Worm (Caenorhabditis elegans): ENCODE measurements around the gene Y38H6A.3.
"Not testable (repeated sequence)": the region's sequence is repeated elsewhere in the genome, so short reads cannot be mapped to it uniquely, and the experiment has no call there.

Gene Y38H6A.3

DNA sequence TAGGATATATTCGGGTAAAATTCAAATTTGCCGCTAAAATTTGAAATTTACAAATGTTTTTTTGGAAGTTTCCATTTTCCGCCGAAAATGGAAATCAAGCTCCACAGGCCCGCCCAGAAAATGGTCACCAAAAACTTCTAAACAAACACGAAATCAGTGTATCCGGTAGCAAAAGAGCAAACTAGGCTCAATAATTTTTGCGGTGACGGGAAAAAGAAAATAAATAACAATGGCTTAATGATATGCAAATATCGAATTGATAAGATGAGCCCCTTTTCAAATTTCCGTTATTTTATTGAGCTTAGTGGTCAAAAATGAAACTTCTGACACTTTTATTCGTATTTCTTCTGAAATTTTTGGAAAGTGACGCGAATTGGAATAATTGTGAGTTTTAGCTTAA, at the start of gene Y38H6A.3:
TSS of gene Y38H6A.3 (plus strand) at position 301 of the 400 bp plus-strand sequence.
- TF ChIP-seq aha-1 (tag) (peak; percentile 47), nhr-76 (tag; optimal IDR thresholded peaks at IDR 0.05) (no peak), madf-5 (GFP tag; IDR thresholded peaks at IDR 0.05) (no peak), fos-1 (tag; optimal IDR thresholded peaks at IDR 0.05) (no peak), arid-1 (GFP tag; conservative IDR thresholded peaks at IDR 0.05) (no peak)

DNA sequence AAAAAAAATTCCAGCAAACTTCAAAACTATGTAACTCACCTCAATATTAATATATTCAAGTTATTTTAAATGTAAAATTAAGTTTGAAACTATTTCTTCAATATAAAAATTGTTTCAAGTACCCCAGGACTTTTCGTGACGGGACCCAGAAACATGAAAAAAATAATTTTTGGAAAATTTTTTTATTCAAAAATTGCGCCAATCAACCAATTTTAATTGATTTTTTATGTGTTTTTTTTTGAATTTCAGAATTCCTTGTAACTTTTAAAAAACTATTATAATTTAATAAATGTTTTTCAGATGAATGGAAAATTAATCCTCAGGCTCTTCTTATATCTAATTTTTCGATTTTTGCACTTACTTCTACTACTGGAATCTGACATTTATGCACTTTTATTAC, 47.3 kb upstream of the Y38H6A.3 start, which contains the start of gene ZC15.5:
TSS of gene ZC15.5 (plus strand) at position 301 of the 400 bp plus-strand sequence.
- TF ChIP-seq duxl-1 (tag; optimal IDR thresholded peaks at IDR 0.05; ENCODE audit: poor library complexity), result no peak
- no peak for TF ChIP-seq lin-13 (GFP tag; optimal IDR thresholded peaks at IDR 0.05)
- TF ChIP-seq daf-19 (GFP tag; conservative IDR thresholded peaks at IDR 0.05), result no peak
- no peak for TF ChIP-seq nhr-77 (tag; optimal IDR thresholded peaks at IDR 0.05)
- TF ChIP-seq Y48G9A.11 (GFP tag; IDR thresholded peaks at IDR 0.05), result no peak
- TF ChIP-seq rbr-2 (tag; optimal IDR thresholded peaks at IDR 0.05), result no peak
- TF ChIP-seq jun-1 (tag; optimal IDR thresholded peaks at IDR 0.05), result no peak
- TF ChIP-seq ces-1 (GFP tag; optimal IDR thresholded peaks at IDR 0.05), result no peak

DNA sequence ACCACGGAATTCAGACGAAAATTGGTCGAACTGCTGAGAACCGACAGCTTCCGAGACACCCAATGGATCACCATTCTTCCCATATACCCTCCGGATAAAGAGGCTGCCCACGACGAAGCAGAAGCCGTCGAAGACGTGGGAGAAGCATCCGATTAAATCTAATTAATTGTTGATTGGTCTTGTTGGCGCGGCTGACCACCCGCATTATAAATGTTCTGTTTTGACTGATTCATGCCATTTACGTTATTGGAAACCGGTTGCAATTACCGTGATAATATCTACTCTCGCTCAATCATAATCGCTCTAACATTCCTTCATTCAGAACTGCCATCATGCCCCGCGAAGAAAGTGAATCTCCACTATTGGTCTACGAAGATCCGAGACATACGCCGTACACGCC, 41.7 kb upstream of the Y38H6A.3 start, which contains the start of gene ZC15.3:
TSS of gene ZC15.3 (plus strand) at position 301 of the 400 bp plus-strand sequence.
- TF ChIP-seq nhr-76 (tag; optimal IDR thresholded peaks at IDR 0.05); F26F4.8 (GFP tag; conservative IDR thresholded peaks at IDR 0.05); nhr-111 (GFP tag; optimal IDR thresholded peaks at IDR 0.05): not testable (repeated sequence)

ce11 chrV:20305803-20306202, 39.2 kb upstream of the Y38H6A.3 start, which contains the start of gene ZC15.1:
TSS of gene ZC15.1 (plus strand) at chrV:20306103.
- no peak for TF ChIP-seq duxl-1 (tag; optimal IDR thresholded peaks at IDR 0.05; ENCODE audit: poor library complexity)
- no peak for TF ChIP-seq nhr-28 (tag; optimal IDR thresholded peaks at IDR 0.05)
- no peak for TF ChIP-seq F49E8.2 (tag; optimal IDR thresholded peaks at IDR 0.05; ENCODE audit: borderline replicate concordance)
- no peak for TF ChIP-seq lin-15B (tag; optimal IDR thresholded peaks at IDR 0.05)

DNA sequence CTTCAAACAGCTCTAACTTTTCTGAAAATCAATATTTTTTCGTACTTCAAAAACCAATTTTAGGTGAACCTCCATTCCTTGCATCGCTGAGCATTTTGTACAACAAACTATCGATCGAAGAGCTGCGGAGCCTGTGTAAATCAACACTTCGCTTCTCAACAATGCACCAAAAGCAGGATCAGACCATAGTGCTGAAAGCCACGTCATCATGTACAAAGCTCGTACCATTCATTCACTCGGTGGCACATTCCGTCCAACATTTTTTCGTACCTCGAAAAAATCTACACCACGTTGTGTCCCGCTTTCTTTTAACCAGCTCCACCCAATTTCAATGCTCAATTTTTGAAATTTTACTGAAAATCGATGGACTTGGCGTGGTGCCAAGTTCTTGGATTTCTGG, 34.4 kb upstream of the Y38H6A.3 start, which contains the start of gene ZC15.10:
TSS of gene ZC15.10 (plus strand) at position 162 of the 400 bp plus-strand sequence.
- TF ChIP-seq set-16 (GFP tag; IDR thresholded peaks at IDR 0.05) (no peak), unc-62 (GFP tag; optimal IDR thresholded peaks at IDR 0.05 in 1 of 2) (peak in 1 of 2 experiments; percentile 67), unc-62 (tag; optimal IDR thresholded peaks at IDR 0.05) (no peak), F44E2.7 (GFP tag; IDR thresholded peaks at IDR 0.05) (0 out of 2 replicates have a peak, but pooled peaks have one; percentile 53)

DNA sequence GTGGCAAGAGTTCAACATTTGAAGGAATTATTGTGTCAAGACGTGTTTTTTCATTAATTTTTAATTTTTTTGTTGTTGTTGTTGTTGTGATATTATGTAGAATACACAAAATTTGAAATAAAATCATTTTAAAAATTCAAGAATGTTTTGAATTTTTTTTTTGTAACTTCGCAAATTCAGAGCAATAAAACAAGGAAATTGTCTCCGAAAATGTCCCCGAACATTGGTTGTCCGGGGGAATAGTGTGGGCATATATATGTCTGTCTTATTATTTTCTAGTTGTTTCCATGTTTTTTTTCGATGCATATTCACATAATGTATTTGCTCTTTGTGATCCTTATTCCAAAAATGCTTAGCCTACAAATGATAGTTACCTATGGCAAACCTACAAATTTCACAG, 33.5 kb upstream of the Y38H6A.3 start, which contains the start of gene clec-262:
TSS of gene clec-262 (plus strand) at position 301 of the 400 bp plus-strand sequence.
- TF ChIP-seq ceh-62 (tag; optimal IDR thresholded peaks at IDR 0.05) (no peak), mxl-2 (GFP tag; conservative IDR thresholded peaks at IDR 0.05) (no peak), nhr-76 (tag; optimal IDR thresholded peaks at IDR 0.05) (no peak), unc-130 (GFP tag; optimal IDR thresholded peaks at IDR 0.05) (no peak), F10B5.3 (tag; optimal IDR thresholded peaks at IDR 0.05) (no peak), dmd-6 (GFP tag; IDR thresholded peaks at IDR 0.05) (no peak)

DNA sequence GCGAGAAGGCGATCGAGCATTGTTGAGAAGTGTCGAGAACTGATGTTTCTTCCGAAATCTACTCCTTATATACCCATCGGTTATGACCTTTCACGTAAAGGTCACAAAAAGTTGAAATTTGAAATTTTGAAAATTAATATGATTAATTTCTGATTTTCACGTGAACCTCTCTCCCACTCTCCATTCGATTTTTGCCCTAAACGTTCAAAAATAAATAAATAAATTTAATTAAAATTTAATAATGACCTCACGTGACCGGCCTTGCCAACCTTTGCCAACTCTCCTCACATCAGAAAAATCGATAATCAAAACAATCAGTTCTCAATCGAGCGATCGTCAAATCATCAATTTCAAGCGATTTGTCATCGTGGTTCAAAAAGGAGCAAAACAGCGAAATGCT, 27.5 kb upstream of the Y38H6A.3 start, which contains the start of gene Y113G7C.1:
TSS of gene Y113G7C.1 (plus strand) at position 301 of the 400 bp plus-strand sequence.
- TF ChIP-seq aly-2 (tag; optimal IDR thresholded peaks at IDR 0.05) (no peak), aha-1 (tag) (peak; percentile 15), ztf-7 (tag; optimal IDR thresholded peaks at IDR 0.05) (no peak)

All from whole organism, L4 larva.